Worm (Caenorhabditis elegans) whole organism, L2 larva: ENCODE data around the gene nhr-177.

Experiments
- F13H6.1 ChIP-seq: sonication (generic microtip); optimal IDR thresholded peaks from 2 replicates; lab custom pipeline; 2016; ENCODE audit warnings: missing genetic modification characterization, missing compliant biosample characterization
- Y55F3AM.14 ChIP-seq: fragments of 200-800 bp; sonication (Bioruptor generic); optimal IDR thresholded peaks from 2 replicates; lab custom pipeline; 2018; ENCODE audit warnings: mild to moderate bottlenecking, missing genetic modification characterization, missing compliant biosample characterization
- aly-2 ChIP-seq: fragments of 150-350 bp; optimal IDR thresholded peaks from 2 replicates; lab custom pipeline; 2014; ENCODE audit warnings: missing biosample characterization, missing genetic modification characterization
- ceh-82 ChIP-seq: fragments of 150-350 bp; optimal IDR thresholded peaks from 2 replicates; lab custom pipeline; 2014; ENCODE audit warnings: missing biosample characterization, missing genetic modification characterization
- lin-13 ChIP-seq: fragments of 150-350 bp; optimal IDR thresholded peaks from 2 replicates; lab custom pipeline; 2014; ENCODE audit warnings: missing biosample characterization, missing genetic modification reagents, missing genetic modification characterization
- mab-5 ChIP-seq: fragments of 150-350 bp; optimal IDR thresholded peaks from 2 replicates; lab custom pipeline; 2014; ENCODE audit warnings: missing biosample characterization, missing genetic modification characterization
- nhr-12 ChIP-seq: fragments of 150-350 bp; optimal IDR thresholded peaks from 2 replicates; lab custom pipeline; 2014; ENCODE audit warnings: missing biosample characterization, missing genetic modification characterization
- nhr-21 ChIP-seq: fragments of 150-350 bp; optimal IDR thresholded peaks from 2 replicates; lab custom pipeline; 2014; ENCODE audit warnings: missing biosample characterization, missing genetic modification characterization
- nhr-77 ChIP-seq: fragments of 150-350 bp; optimal IDR thresholded peaks from 2 replicates; lab custom pipeline; 2014; ENCODE audit warnings: missing biosample characterization, missing genetic modification characterization
- snpc-4 ChIP-seq: fragments of 150-350 bp; optimal IDR thresholded peaks from 2 replicates; lab custom pipeline; 2014; ENCODE audit warnings: missing biosample characterization, missing genetic modification characterization
- unc-62 ChIP-seq: fragments of 150-350 bp; optimal IDR thresholded peaks from 2 replicates; lab custom pipeline; 2014; ENCODE audit warnings: missing biosample characterization, missing genetic modification reagents, missing genetic modification characterization
- ztf-4 ChIP-seq: fragments of 150-350 bp; optimal IDR thresholded peaks from 2 replicates; lab custom pipeline; 2014; ENCODE audit warnings: missing biosample characterization, missing genetic modification characterization

DNA sequence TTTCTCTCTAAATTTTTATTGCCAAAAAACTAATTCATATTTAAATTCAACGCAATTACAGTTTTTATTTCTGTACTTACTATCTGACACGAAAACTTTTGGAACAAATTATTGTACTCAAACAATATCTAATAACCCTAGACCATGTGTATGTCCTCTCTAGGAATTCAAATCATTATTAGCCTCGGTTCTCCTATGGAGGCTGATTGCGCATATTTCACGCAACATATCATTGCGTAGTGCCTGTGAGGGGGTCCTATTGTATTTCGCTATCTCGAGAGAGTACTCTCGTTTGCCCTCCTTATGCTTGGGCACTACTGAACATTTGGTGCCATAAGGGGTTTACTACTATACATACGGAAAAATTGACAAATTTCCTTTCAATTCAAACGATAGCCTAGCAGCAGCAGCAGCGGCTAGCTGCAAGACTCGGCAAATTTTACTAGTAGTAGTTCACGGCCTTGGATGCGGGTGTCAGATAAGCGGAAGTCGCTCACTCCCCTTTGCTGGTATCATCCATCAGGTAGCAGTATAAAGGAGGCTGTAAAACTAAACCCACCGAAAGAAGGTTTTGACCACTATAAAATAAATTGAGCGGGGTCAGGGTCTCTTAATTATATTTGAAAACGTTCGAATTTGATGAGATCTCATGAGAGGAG lies 31.4 kb upstream of the nhr-177 start:
- TF ChIP-seq mab-5 (no peak), ztf-4 (tag; lab: Kevin White, UChicago) (no peak), aly-2 (no peak), unc-62 (GFP tag; lab: Kevin White, UChicago) (no peak), snpc-4 (tag; lab: Kevin White, UChicago) (no peak), nhr-12 (tag; lab: Kevin White, UChicago) (no peak), nhr-77 (tag; lab: Kevin White, UChicago) (no peak), F13H6.1 (tag; lab: Kevin White, UChicago) (no peak), nhr-21 (tag; lab: Kevin White, UChicago) (no peak), Y55F3AM.14 (GFP tag; lab: Kevin White, UChicago) (no peak), lin-13 (GFP tag; lab: Kevin White, UChicago) (no peak), ceh-82 (tag; lab: Kevin White, UChicago) (no peak)
